Worm (Caenorhabditis elegans): ENCODE data around the gene adt-2.

ce11 chrX:7575939-7576338, 10.1 kb upstream of the adt-2 start:
- TF ChIP-seq Y105C5A.15 (GFP tag; IDR thresholded peaks at IDR 0.05) (no peak), R02D3.7 (tag; optimal IDR thresholded peaks at IDR 0.05) (no peak), nhr-77 (tag; optimal IDR thresholded peaks at IDR 0.05) (peak; percentile 17), madf-5 (GFP tag; IDR thresholded peaks at IDR 0.05) (no peak), hlh-30 (tag; optimal IDR thresholded peaks at IDR 0.05; ENCODE audit: insufficient read depth) (no peak), nhr-28 (tag; optimal IDR thresholded peaks at IDR 0.05) (peak; percentile 98), jun-1 (tag; optimal IDR thresholded peaks at IDR 0.05) (no peak), nhr-10 (tag; optimal IDR thresholded peaks at IDR 0.05) (no peak), daf-16 (GFP tag; optimal IDR thresholded peaks at IDR 0.05) (no peak), daf-16 (tag; optimal IDR thresholded peaks at IDR 0.05) (peak; percentile 87), aly-2 (tag; optimal IDR thresholded peaks at IDR 0.05) (no peak), nhr-41 (GFP tag; IDR thresholded peaks at IDR 0.05) (0 out of 2 replicates have a peak, but pooled peaks have one; percentile 56)
